Fruit fly (Drosophila melanogaster): ENCODE data around the gene Cp19.

Gene Cp19

dm6 chr3L:8718602-8719001, 11.1 kb upstream of the Cp19 start (continued):
- peak; percentile 52 for TF ChIP-seq CG11504 (tag; optimal IDR thresholded peaks at IDR 0.05)
- TF ChIP-seq lbe (GFP tag; optimal IDR thresholded peaks at IDR 0.05) = no peak
- no peak for TF ChIP-seq NfI (GFP tag; optimal IDR thresholded peaks at IDR 0.05)
- peak; percentile 96 for TF ChIP-seq Dp (GFP tag; optimal IDR thresholded peaks at IDR 0.05)
- no peak for TF ChIP-seq ftz-f1 (GFP tag; optimal IDR thresholded peaks at IDR 0.05)
- TF ChIP-seq CG34224 (GFP tag; IDR thresholded peaks at IDR 0.05; ENCODE audit: partially characterized antibody) = peak; percentile 78
- no peak for TF ChIP-seq Fer2 (tag; optimal IDR thresholded peaks at IDR 0.05)
- no peak for TF ChIP-seq Pdp1 (GFP tag; optimal IDR thresholded peaks at IDR 0.05)
- TF ChIP-seq pzg (GFP tag; optimal IDR thresholded peaks at IDR 0.05) = peak; percentile 70

DNA sequence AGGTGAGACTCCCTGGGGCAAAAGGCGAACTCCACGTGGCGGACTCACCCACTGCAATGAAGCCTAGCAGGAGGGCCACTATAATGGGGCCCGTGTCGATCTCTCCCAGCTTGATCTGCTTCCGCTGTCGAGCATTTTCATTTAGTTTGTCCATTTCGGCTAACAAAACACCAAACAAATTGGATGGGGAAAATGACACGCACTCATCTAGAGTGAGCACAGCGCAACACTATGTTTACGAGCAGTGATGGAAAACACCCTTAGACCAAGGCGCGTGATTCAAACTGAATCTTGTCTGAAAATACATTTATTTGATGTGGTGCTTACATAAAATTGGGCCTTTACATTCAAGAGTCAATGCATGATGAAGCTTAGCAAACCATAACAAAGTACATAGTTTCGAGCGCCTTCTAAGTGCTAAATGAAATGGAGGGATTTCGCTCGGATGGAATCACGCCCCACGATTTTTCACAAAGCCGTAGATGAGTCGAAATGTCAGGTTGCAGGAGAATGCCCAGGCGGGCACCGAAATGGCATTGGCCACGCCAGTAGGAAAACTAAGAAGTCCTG, 9.6 kb upstream of the Cp19 start, which contains the start of gene SrpRbeta:
Gene SrpRbeta (minus strand): TSS at position 236 of the 570 bp plus-strand sequence.
- peak; percentile 4 for TF ChIP-seq repo (GFP tag; optimal IDR thresholded peaks at IDR 0.05)
- TF ChIP-seq CG33213 (GFP tag; optimal IDR thresholded peaks at IDR 0.05) = peak; percentile 54
- no peak for TF ChIP-seq CG12236 (GFP tag; optimal IDR thresholded peaks at IDR 0.05)
- TF ChIP-seq Taf1 (GFP tag; IDR thresholded peaks at IDR 0.05) = no peak
- TF ChIP-seq sug (tag; optimal IDR thresholded peaks at IDR 0.05) = peak; percentile 20
- TF ChIP-seq Atf6 (GFP tag; IDR thresholded peaks at IDR 0.05) = no peak
- TF ChIP-seq gro (GFP tag; optimal IDR thresholded peaks at IDR 0.05) = peak; percentile 60
- peak; percentile 28 for TF ChIP-seq CG12155 (GFP tag; optimal IDR thresholded peaks at IDR 0.05)
- TF ChIP-seq vvl (GFP tag; IDR thresholded peaks at IDR 0.05) = peak; percentile 42; the same call in 1 of the 2 replicates
- peak; percentile 24 for TF ChIP-seq org-1 (GFP tag; optimal IDR thresholded peaks at IDR 0.05)
- peak in 1 of 2 experiments; percentile 48 for TF ChIP-seq Pdp1 (GFP tag; optimal IDR thresholded peaks at IDR 0.05)
- no peak for TF ChIP-seq CG13123 (GFP tag; optimal IDR thresholded peaks at IDR 0.05)
- TF ChIP-seq Dip3 (GFP tag; optimal IDR thresholded peaks at IDR 0.05) = peak; percentile 22
- no peak for TF ChIP-seq CG30020 (tag; optimal IDR thresholded peaks at IDR 0.05)
- TF ChIP-seq CG4424 (GFP tag; optimal IDR thresholded peaks at IDR 0.05) = peak; percentile 21
- no peak for TF ChIP-seq Atf3 (GFP tag; optimal IDR thresholded peaks at IDR 0.05)
- no peak for TF ChIP-seq CG12104 (GFP tag; optimal IDR thresholded peaks at IDR 0.05)
- TF ChIP-seq Med (GFP tag) = peak; percentile 92
- TF ChIP-seq Deaf1 (tag; optimal IDR thresholded peaks at IDR 0.05) = no peak
- TF ChIP-seq HmgD (GFP tag; optimal IDR thresholded peaks at IDR 0.05) = peak; percentile 41
- no peak for TF ChIP-seq scrt (GFP tag; optimal IDR thresholded peaks at IDR 0.05)
- TF ChIP-seq Six4 (GFP tag; optimal IDR thresholded peaks at IDR 0.05) = peak; percentile 19
- 0 out of 2 replicates have a peak, but pooled peaks have one; percentile 3 for TF ChIP-seq Ada2b (GFP tag; IDR thresholded peaks at IDR 0.05)
- TF ChIP-seq Sry-δ (GFP tag; optimal IDR thresholded peaks at IDR 0.05) = peak; percentile 23
- TF ChIP-seq lbe (GFP tag; optimal IDR thresholded peaks at IDR 0.05) = peak; percentile 40
- peak; percentile 65 for TF ChIP-seq pzg (GFP tag; optimal IDR thresholded peaks at IDR 0.05)
- TF ChIP-seq C15 (GFP tag; IDR thresholded peaks at IDR 0.05) = no peak
- no peak for TF ChIP-seq CG4854 (GFP tag; optimal IDR thresholded peaks at IDR 0.05)
- peak; percentile 30 for TF ChIP-seq CG17385 (GFP tag; optimal IDR thresholded peaks at IDR 0.05)
- TF ChIP-seq CG9932 (GFP tag; IDR thresholded peaks at IDR 0.05) = peak; percentile 33; the same call in 1 of the 2 replicates
- TF ChIP-seq CG11456 (GFP tag; IDR thresholded peaks at IDR 0.05) = peak; percentile 23; the same call in 1 of the 3 replicates
- peak; percentile 47 for TF ChIP-seq vfl (GFP tag; optimal IDR thresholded peaks at IDR 0.05)
- TF ChIP-seq Camta (GFP tag; optimal IDR thresholded peaks at IDR 0.05) = no peak
- peak; percentile 26 for TF ChIP-seq Hmr (GFP tag; optimal IDR thresholded peaks at IDR 0.05)
- no peak for TF ChIP-seq B-H1 (GFP tag; IDR thresholded peaks at IDR 0.05)
- no peak for TF ChIP-seq CG3407 (GFP tag; optimal IDR thresholded peaks at IDR 0.05)
- peak; percentile 34 for TF ChIP-seq Myb (GFP tag; optimal IDR thresholded peaks at IDR 0.05)
- TF ChIP-seq H2.0 (GFP tag; IDR thresholded peaks at IDR 0.05) = peak; percentile 13; the same call in 1 of the 2 replicates
- peak; percentile 43 for TF ChIP-seq ERR (GFP tag; optimal IDR thresholded peaks at IDR 0.05)
- peak; percentile 46 for TF ChIP-seq NfI (GFP tag; optimal IDR thresholded peaks at IDR 0.05)
- TF ChIP-seq chn (GFP tag; optimal IDR thresholded peaks at IDR 0.05) = no peak
- TF ChIP-seq MESR4 (GFP tag; optimal IDR thresholded peaks at IDR 0.05) = peak; percentile 99
- TF ChIP-seq CG10267 (tag; optimal IDR thresholded peaks at IDR 0.05) = peak; percentile 90
- TF ChIP-seq Sin3A (optimal IDR thresholded peaks at IDR 0.05) = peak; percentile 11
